Worm (Caenorhabditis elegans): ENCODE measurements around the gene eif-2Bgamma.

eif-2Bgamma gene

DNA sequence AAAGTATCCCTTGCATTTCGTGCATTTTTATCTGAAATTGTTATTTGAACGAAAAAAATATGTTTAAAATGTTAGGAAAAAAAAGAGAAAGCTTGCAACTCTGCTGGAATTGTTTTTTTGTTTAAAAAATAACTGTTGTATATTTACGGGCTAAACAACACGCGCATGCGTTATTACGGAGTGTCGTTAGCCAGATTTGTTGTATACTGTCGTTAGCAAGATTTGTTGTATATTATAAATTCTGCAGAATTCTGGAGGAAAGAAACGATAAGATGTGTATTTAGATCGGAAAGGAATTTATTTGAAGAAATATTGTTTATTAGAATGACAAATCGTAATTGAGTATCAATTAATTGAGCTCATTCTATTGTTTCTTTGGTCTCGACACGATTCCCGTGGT lies at the start of gene eif-2Bgamma:
Gene eif-2Bgamma, minus strand, starts transcription at position 31 of the 400 bp plus-strand sequence.
- no peak for TF ChIP-seq ceh-43 (GFP tag; optimal IDR thresholded peaks at IDR 0.05)
- TF ChIP-seq snpc-4 (tag; optimal IDR thresholded peaks at IDR 0.05) = no peak
- TF ChIP-seq zip-8 (tag; optimal IDR thresholded peaks at IDR 0.05) = no peak
- TF ChIP-seq sem-2 (GFP tag; optimal IDR thresholded peaks at IDR 0.05) = no peak
- no peak for TF ChIP-seq hlh-1 (tag; optimal IDR thresholded peaks at IDR 0.05)
- no peak for TF ChIP-seq mab-5 (tag; optimal IDR thresholded peaks at IDR 0.05)
- TF ChIP-seq nhr-237 (tag; optimal IDR thresholded peaks at IDR 0.05) = no peak
- TF ChIP-seq ces-1 (GFP tag; optimal IDR thresholded peaks at IDR 0.05) = peak; percentile 42
- TF ChIP-seq unc-120 (tag; optimal IDR thresholded peaks at IDR 0.05; ENCODE audit: poor library complexity, severe bottlenecking) = no peak
- no peak for TF ChIP-seq nhr-12 (tag; optimal IDR thresholded peaks at IDR 0.05)
- no peak for TF ChIP-seq drap-1 (GFP tag; optimal IDR thresholded peaks at IDR 0.05)
- peak; percentile 60 for TF ChIP-seq lsy-2 (tag; optimal IDR thresholded peaks at IDR 0.05)
- TF ChIP-seq unc-62 (GFP tag; optimal IDR thresholded peaks at IDR 0.05) = no peak
- no peak for TF ChIP-seq blmp-1 (tag; optimal IDR thresholded peaks at IDR 0.05)
- TF ChIP-seq ceh-39 (tag; optimal IDR thresholded peaks at IDR 0.05) = peak; percentile 1
- TF ChIP-seq ztf-11 (tag; optimal IDR thresholded peaks at IDR 0.05) = no peak
- TF ChIP-seq flh-1 (GFP tag; optimal IDR thresholded peaks at IDR 0.05) = no peak
- no peak for TF ChIP-seq ceh-83 (GFP tag; optimal IDR thresholded peaks at IDR 0.05)
- no peak for TF ChIP-seq tbx-8 (GFP tag; optimal IDR thresholded peaks at IDR 0.05)
- no peak for TF ChIP-seq bed-3 (GFP tag; optimal IDR thresholded peaks at IDR 0.05)
- TF ChIP-seq nhr-28 (tag; optimal IDR thresholded peaks at IDR 0.05) = no peak
- no peak for TF ChIP-seq nhr-2 (tag; optimal IDR thresholded peaks at IDR 0.05)
- TF ChIP-seq unc-39 (tag; optimal IDR thresholded peaks at IDR 0.05) = no peak

DNA sequence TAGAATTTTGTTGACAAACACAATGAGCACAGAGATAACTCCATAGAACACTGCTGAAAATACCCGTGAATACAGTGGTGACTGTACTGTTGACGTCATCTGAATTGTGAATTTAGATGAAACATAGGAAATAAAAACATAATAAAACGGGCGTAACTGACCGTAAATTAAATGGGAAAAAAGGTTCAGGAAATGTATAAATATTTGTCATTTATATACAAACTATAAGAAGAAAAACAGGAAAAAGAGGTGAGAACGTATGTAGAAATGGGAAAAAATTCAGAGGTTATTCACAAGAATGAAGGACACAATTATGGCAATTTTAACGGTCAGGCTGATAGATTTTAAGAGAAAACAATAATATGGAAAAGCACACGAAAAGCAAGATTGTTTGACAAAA lies 45.1 kb upstream of the eif-2Bgamma start, which contains the start of gene sqv-7:
Gene sqv-7, minus strand, starts transcription at position 101 of the 400 bp plus-strand sequence.
- TF ChIP-seq drap-1 (GFP tag; optimal IDR thresholded peaks at IDR 0.05) (no peak), pha-4 (tag; optimal IDR thresholded peaks at IDR 0.05) (no peak), ceh-39 (tag; optimal IDR thresholded peaks at IDR 0.05) (no peak), ham-2 (GFP tag; optimal IDR thresholded peaks at IDR 0.05) (no peak), sptf-1 (tag; optimal IDR thresholded peaks at IDR 0.05) (no peak)

DNA sequence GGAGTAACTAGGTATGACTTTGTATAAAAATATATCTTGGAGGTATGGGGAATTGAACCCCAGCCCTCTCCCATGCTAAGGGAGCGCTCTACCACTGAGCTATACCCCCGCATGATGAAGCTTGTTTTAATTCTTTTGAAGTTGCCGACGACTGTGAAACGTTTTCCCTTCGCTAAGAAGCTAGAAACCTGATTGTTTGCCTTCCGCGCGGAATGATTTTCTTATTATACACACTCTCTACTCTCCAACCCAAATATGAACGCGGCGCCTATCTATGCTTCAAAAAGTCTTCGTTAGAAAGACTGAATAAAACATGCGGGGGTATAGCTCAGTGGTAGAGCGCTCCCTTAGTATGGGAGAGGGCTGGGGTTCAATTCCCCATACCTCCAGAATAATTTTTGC lies 35.5 kb upstream of the eif-2Bgamma start:
- TF ChIP-seq nhr-76 (tag; optimal IDR thresholded peaks at IDR 0.05) = no peak
- TF ChIP-seq elt-3 (tag; optimal IDR thresholded peaks at IDR 0.05) = no peak
- no peak for TF ChIP-seq hlh-1 (tag; optimal IDR thresholded peaks at IDR 0.05)
- no peak for TF ChIP-seq unc-62 (GFP tag; optimal IDR thresholded peaks at IDR 0.05)
- no peak for TF ChIP-seq nhr-237 (tag; optimal IDR thresholded peaks at IDR 0.05)
- TF ChIP-seq ztf-11 (tag; optimal IDR thresholded peaks at IDR 0.05) = no peak
- TF ChIP-seq nhr-12 (tag; optimal IDR thresholded peaks at IDR 0.05) = no peak
- no peak for TF ChIP-seq ceh-83 (GFP tag; optimal IDR thresholded peaks at IDR 0.05)
- no peak for TF ChIP-seq lin-32 (GFP tag; optimal IDR thresholded peaks at IDR 0.05)
- TF ChIP-seq sem-2 (GFP tag; optimal IDR thresholded peaks at IDR 0.05) = no peak
- no peak for TF ChIP-seq elt-1 (tag; optimal IDR thresholded peaks at IDR 0.05; ENCODE audit: borderline replicate concordance, insufficient read depth)
- no peak for TF ChIP-seq mab-5 (tag; optimal IDR thresholded peaks at IDR 0.05)
- TF ChIP-seq pha-4 (tag; optimal IDR thresholded peaks at IDR 0.05) = no peak
- no peak for TF ChIP-seq M03D4.4 (tag; optimal IDR thresholded peaks at IDR 0.05)
- no peak for TF ChIP-seq bed-3 (GFP tag; optimal IDR thresholded peaks at IDR 0.05)
- TF ChIP-seq mls-2 (tag; optimal IDR thresholded peaks at IDR 0.05) = no peak

DNA sequence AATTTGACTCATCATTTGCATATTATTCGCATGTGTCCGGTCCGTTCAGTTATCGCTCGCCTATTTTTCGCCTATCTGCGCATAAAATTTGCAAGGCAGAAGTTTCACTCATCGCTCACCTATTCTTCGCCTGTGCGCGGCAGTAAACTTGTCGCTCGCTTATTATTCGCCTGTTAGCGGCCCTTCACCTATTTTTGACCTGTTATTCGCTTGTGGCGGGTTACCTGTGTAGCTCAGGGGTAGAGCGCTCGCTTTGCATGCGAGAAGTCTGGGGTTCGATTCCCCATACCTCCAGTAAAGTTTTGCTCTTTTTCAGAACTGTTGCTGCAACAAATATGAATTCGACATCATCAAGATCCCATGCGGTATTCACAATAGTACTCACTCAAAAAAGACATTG lies 34.0 kb upstream of the eif-2Bgamma start:
- TF ChIP-seq bed-3 (GFP tag; optimal IDR thresholded peaks at IDR 0.05) (peak; percentile 73), sptf-1 (tag; optimal IDR thresholded peaks at IDR 0.05) (peak; percentile 90), drap-1 (GFP tag; optimal IDR thresholded peaks at IDR 0.05) (peak; percentile 90), M03D4.4 (tag; optimal IDR thresholded peaks at IDR 0.05) (peak; percentile 92), sem-2 (GFP tag; optimal IDR thresholded peaks at IDR 0.05) (peak; percentile 83), unc-120 (tag; optimal IDR thresholded peaks at IDR 0.05; ENCODE audit: poor library complexity, severe bottlenecking) (peak; percentile 66), cnd-1 (tag; optimal IDR thresholded peaks at IDR 0.05) (peak; percentile 90), lin-32 (GFP tag; optimal IDR thresholded peaks at IDR 0.05) (peak; percentile 71), tbx-8 (GFP tag; optimal IDR thresholded peaks at IDR 0.05) (peak; percentile 70), mls-2 (tag; optimal IDR thresholded peaks at IDR 0.05) (peak; percentile 92), ceh-43 (GFP tag; optimal IDR thresholded peaks at IDR 0.05) (peak; percentile 80), ham-2 (GFP tag; optimal IDR thresholded peaks at IDR 0.05) (peak; percentile 88), flh-1 (GFP tag; optimal IDR thresholded peaks at IDR 0.05) (peak; percentile 75), ceh-83 (GFP tag; optimal IDR thresholded peaks at IDR 0.05) (peak; percentile 92)
